Fruit fly (Drosophila melanogaster) whole organism, prepupa: Measurements from ENCODE around the gene CG13920.

Experiments used
- CG10631 ChIP-seq: fragments of 200-800 bp; sonication (Bioruptor generic); optimal IDR thresholded peaks from 2 replicates; lab custom pipeline; 2016; ENCODE audit warnings: missing biosample characterization, missing genetic modification characterization
- CG6163 ChIP-seq: fragments of 200-800 bp; sonication (Bioruptor generic); IDR thresholded peaks from 3 replicates; pipeline ENCODE4 v1.3.6; 2022; ENCODE audit warnings: missing biosample characterization, missing genetic modification characterization
- CG6792 ChIP-seq: fragments of 200-800 bp; sonication (Bioruptor generic); optimal IDR thresholded peaks from 3 replicates; lab custom pipeline; 2016; ENCODE audit warnings: missing biosample characterization, missing genetic modification characterization
- CG7368 ChIP-seq: fragments of 200-800 bp; sonication (Bioruptor generic); optimal IDR thresholded peaks from 3 replicates; lab custom pipeline; 2016; ENCODE audit warnings: missing biosample characterization, missing genetic modification characterization
- CG8119 ChIP-seq: fragments of 200-800 bp; sonication (Bioruptor generic); IDR thresholded peaks from 3 replicates; pipeline ENCODE4 v1.3.6; 2022; ENCODE audit warnings: missing biosample characterization, missing genetic modification characterization
- Eip75B ChIP-seq: fragments of 200-800 bp; sonication (Bioruptor generic); optimal IDR thresholded peaks from 3 replicates; lab custom pipeline; 2016; ENCODE audit warnings: missing biosample characterization, missing genetic modification characterization
- Hr38 ChIP-seq: sonication (Bioruptor generic); optimal IDR thresholded peaks from 2 replicates; lab custom pipeline; 2016; ENCODE audit warnings: missing biosample characterization, missing genetic modification characterization
- Hr39 ChIP-seq: fragments of 200-800 bp; sonication (Bioruptor generic); optimal IDR thresholded peaks from 2 replicates; lab custom pipeline; 2016; ENCODE audit warnings: missing biosample characterization, missing genetic modification characterization
- OdsH ChIP-seq: fragments of 200-800 bp; sonication (Bioruptor generic); optimal IDR thresholded peaks from 3 replicates; lab custom pipeline; 2016; ENCODE audit warnings: missing biosample characterization, missing genetic modification characterization
- fkh ChIP-seq: fragments of 200-800 bp; sonication (Bioruptor generic); optimal IDR thresholded peaks from 3 replicates; lab custom pipeline; 2017; ENCODE audit warnings: missing biosample characterization, mild to moderate bottlenecking, missing genetic modification characterization, moderate library complexity
- spab ChIP-seq: fragments of 200-800 bp; sonication (Bioruptor generic); optimal IDR thresholded peaks from 2 replicates; lab custom pipeline; 2017; ENCODE audit warnings: missing biosample characterization, mild to moderate bottlenecking, missing genetic modification characterization, missing genetic modification reagents

DNA sequence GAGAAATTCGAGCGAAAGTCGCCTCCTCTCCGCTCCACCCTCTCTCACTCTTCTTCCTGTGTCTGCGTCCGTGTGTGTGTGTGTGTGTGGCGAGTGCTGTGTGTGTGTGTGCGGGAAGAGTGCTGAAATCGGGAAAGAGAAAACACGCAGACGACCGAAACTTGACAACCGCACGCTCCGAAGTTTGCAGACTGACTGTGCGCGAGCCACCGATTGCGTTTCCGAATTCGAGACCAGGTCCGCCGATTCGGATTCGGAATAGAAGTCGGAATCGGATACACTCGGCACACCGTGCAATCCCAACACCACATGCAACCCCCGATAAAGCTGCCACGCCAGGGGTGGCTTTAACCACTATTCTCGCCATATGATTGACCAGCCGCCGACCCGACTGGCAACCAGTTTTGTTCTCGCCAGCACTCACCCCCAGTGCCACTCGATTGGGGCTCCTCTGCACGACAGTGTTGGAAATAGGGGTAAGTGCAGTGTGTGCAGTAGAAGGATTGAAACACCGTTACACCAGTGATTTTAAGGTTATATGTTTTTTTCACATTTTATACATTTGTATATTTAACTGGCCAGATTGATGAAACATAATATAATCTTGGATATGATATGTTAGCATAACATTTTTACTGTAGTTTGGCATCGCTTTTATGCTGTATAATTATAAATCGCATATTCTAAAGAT is 20.4 kb upstream of the CG13920 start, which contains the start of gene CG13928:
- TF ChIP-seq fkh (GFP tag; lab: Kevin White, UChicago) (no peak), CG6163 (GFP tag; lab: Robert Waterston, UW) (no peak), spab (GFP tag; lab: Kevin White, UChicago) (no peak), CG7368 (no peak), OdsH (GFP tag; lab: Kevin White, UChicago) (no peak), CG6792 (GFP tag; lab: Kevin White, UChicago) (no peak), CG8119 (GFP tag; lab: Robert Waterston, UW) (no peak), Eip75B (no peak), Hr39 (GFP tag; lab: Kevin White, UChicago) (no peak), Hr38 (GFP tag; lab: Kevin White, UChicago) (no peak), CG10631 (GFP tag; lab: Kevin White, UChicago) (no peak)
